Worm (Caenorhabditis elegans): ENCODE measurements around the gene cyp-35A5.

The cyp-35A5 gene

DNA sequence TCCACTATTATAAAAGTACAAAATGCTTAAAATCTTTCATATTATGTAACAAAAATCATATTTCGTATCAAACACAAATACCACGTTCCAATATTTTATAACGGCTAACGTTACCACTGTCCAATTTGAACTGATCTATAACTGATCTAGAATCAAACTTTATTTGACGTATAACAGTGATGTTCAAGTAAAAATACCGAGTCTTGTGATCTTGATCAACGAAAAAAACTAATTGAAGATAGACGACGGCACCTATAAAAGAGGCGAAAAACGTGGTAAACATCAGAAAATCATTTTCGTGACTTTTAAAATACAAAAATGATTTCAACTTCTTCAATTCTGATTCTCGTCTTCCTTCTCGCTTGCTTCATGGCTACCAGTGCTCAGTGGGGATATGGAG, 51.5 kb downstream of the cyp-35A5 start, which contains the start of gene nlp-28:
Gene nlp-28, plus strand, starts transcription at position 285 of the 400 bp plus-strand sequence.
- no peak for TF ChIP-seq sptf-1 (tag; optimal IDR thresholded peaks at IDR 0.05)
- no peak for TF ChIP-seq cnd-1 (tag; optimal IDR thresholded peaks at IDR 0.05)
- no peak for TF ChIP-seq nhr-237 (tag; optimal IDR thresholded peaks at IDR 0.05)
- no peak for TF ChIP-seq tbx-8 (GFP tag; optimal IDR thresholded peaks at IDR 0.05)
- no peak for TF ChIP-seq lsy-2 (tag; optimal IDR thresholded peaks at IDR 0.05)
- no peak for TF ChIP-seq bed-3 (GFP tag; optimal IDR thresholded peaks at IDR 0.05)
- TF ChIP-seq mab-5 (tag; optimal IDR thresholded peaks at IDR 0.05): no peak
- TF ChIP-seq unc-120 (tag; optimal IDR thresholded peaks at IDR 0.05; ENCODE audit: poor library complexity, severe bottlenecking): no peak
- no peak for TF ChIP-seq ces-1 (GFP tag; optimal IDR thresholded peaks at IDR 0.05)
- TF ChIP-seq flh-1 (GFP tag; optimal IDR thresholded peaks at IDR 0.05): no peak
- no peak for TF ChIP-seq snpc-4 (tag; optimal IDR thresholded peaks at IDR 0.05)
- no peak for TF ChIP-seq ztf-11 (tag; optimal IDR thresholded peaks at IDR 0.05)
- no peak for TF ChIP-seq unc-39 (tag; optimal IDR thresholded peaks at IDR 0.05)
- TF ChIP-seq elt-3 (tag; optimal IDR thresholded peaks at IDR 0.05): no peak
- no peak for TF ChIP-seq drap-1 (GFP tag; optimal IDR thresholded peaks at IDR 0.05)
- TF ChIP-seq ham-2 (GFP tag; optimal IDR thresholded peaks at IDR 0.05): no peak
- no peak for TF ChIP-seq nhr-2 (tag; optimal IDR thresholded peaks at IDR 0.05)
